Fruit fly (Drosophila melanogaster) whole organism, adult: ENCODE results near the gene bond.

Experiments
- CG11617 ChIP-seq: fragments of 200-800 bp; sonication (Bioruptor generic); optimal IDR thresholded peaks from 2 replicates; lab custom pipeline; 2017; ENCODE audit warnings: mild to moderate bottlenecking, missing biosample characterization, missing genetic modification reagents, missing genetic modification characterization
- CG12768 ChIP-seq: fragments of 200-800 bp; sonication (Bioruptor generic); optimal IDR thresholded peaks from 2 replicates; lab custom pipeline; 2017; ENCODE audit warnings: missing biosample characterization, missing genetic modification characterization, mild to moderate bottlenecking, moderate library complexity, missing genetic modification reagents
- CG7045 ChIP-seq: fragments of 200-800 bp; sonication (Bioruptor generic); optimal IDR thresholded peaks from 2 replicates; lab custom pipeline; 2017; ENCODE audit warnings: missing biosample characterization, mild to moderate bottlenecking, missing genetic modification characterization
- ovo ChIP-seq: fragments of 200-800 bp; sonication (Bioruptor generic); optimal IDR thresholded peaks from 2 replicates; lab custom pipeline; 2016; ENCODE audit warnings: missing biosample characterization, missing genetic modification characterization

dm6 chr3R:22602783-22603182 lies 52.3 kb downstream of the bond start:
- TF ChIP-seq CG12768 (GFP tag; lab: Kevin White, UChicago) (no peak), CG11617 (no peak), ovo (GFP tag; lab: Kevin White, UChicago) (no peak), CG7045 (GFP tag; lab: Kevin White, UChicago) (no peak)
